Fruit fly (Drosophila melanogaster) S2 (cell line): Measurements from ENCODE around the gene lft.

ENCODE experiments used
- CG8478 ChIP-seq: fragments of >200 bp; optimal IDR thresholded peaks from 2 replicates; lab custom pipeline; 2018
- CTCF ChIP-seq, 2 experiments: fragments of >200 bp; optimal IDR thresholded peaks; 2 replicates each; lab custom pipeline; 2018

The lft gene

dm6 chr2L:10379865-10380264 is 15.6 kb downstream of the lft start, which contains the start of gene gny:
gny (plus strand) TSS chr2L:10380103.
- TF ChIP-seq CTCF (optimal IDR thresholded peaks at IDR 0.05; lab: Kevin White, UChicago) (peak; percentile 12 to 32), CG8478 (lab: Kevin White, UChicago) (no peak)

- no peak for TF ChIP-seq CTCF (optimal IDR thresholded peaks at IDR 0.05; lab: Kevin White, UChicago)
- TF ChIP-seq CG8478 (lab: Kevin White, UChicago) = no peak
Measured at dm6 chr2L:10381890-10382450, 17.7 kb downstream of the lft start, which contains the start of gene CG5096. CG5096 (plus strand) TSS chr2L:10382263.

- TF ChIP-seq CTCF (optimal IDR thresholded peaks at IDR 0.05; lab: Kevin White, UChicago) (no peak), CG8478 (lab: Kevin White, UChicago) (no peak)
Measured at dm6 chr2L:10386208-10386805, 22.0 kb downstream of the lft start, which contains the start of the genes Cdk1 and mRpS7. Cdk1 (minus strand) TSS chr2L:10386262. mRpS7 (plus strand) TSS chr2L:10386662.

dm6 chr2L:10386824-10387223 is 22.6 kb downstream of the lft start:
- TF ChIP-seq CG8478 (lab: Kevin White, UChicago) (no peak), CTCF (optimal IDR thresholded peaks at IDR 0.05; lab: Kevin White, UChicago) (no peak)

- TF ChIP-seq CG8478 (lab: Kevin White, UChicago) = no peak
- peak in 1 of 2 experiments; percentile 51 for TF ChIP-seq CTCF (optimal IDR thresholded peaks at IDR 0.05; lab: Kevin White, UChicago)
Measured at dm6 chr2L:10387869-10388726, 23.8 kb downstream of the lft start, which contains the start of gene da. da (plus strand) TSS chr2L:10388105.

- TF ChIP-seq CG8478 (lab: Kevin White, UChicago) (no peak), CTCF (optimal IDR thresholded peaks at IDR 0.05; lab: Kevin White, UChicago) (no peak)
Measured at dm6 chr2L:10393467-10393866, 29.2 kb downstream of the lft start.

- TF ChIP-seq CTCF (optimal IDR thresholded peaks at IDR 0.05; lab: Kevin White, UChicago) (no peak), CG8478 (lab: Kevin White, UChicago) (no peak)
Measured at dm6 chr2L:10395035-10395434, 30.8 kb downstream of the lft start.

- TF ChIP-seq CG8478 (lab: Kevin White, UChicago) (no peak), CTCF (optimal IDR thresholded peaks at IDR 0.05; lab: Kevin White, UChicago) (no peak)
Measured at dm6 chr2L:10395642-10396487, 31.6 kb downstream of the lft start, which contains the start of gene Mdh1. Mdh1 (minus strand) TSS chr2L:10396332.

dm6 chr2L:10396488-10396824 is 32.2 kb downstream of the lft start, which contains the start of gene Cnot4:
Cnot4 (plus strand) TSS chr2L:10396716.
- TF ChIP-seq CG8478 (lab: Kevin White, UChicago) = no peak
- no peak for TF ChIP-seq CTCF (optimal IDR thresholded peaks at IDR 0.05; lab: Kevin White, UChicago)

dm6 chr2L:10396877-10397587 is 32.8 kb downstream of the lft start:
- no peak for TF ChIP-seq CTCF (optimal IDR thresholded peaks at IDR 0.05; lab: Kevin White, UChicago)
- TF ChIP-seq CG8478 (lab: Kevin White, UChicago) = no peak

dm6 chr2L:10403803-10404315 is 39.6 kb downstream of the lft start:
- TF ChIP-seq CG8478 (lab: Kevin White, UChicago) = no peak
- TF ChIP-seq CTCF (optimal IDR thresholded peaks at IDR 0.05; lab: Kevin White, UChicago) = no peak

dm6 chr2L:10405008-10405654 is 40.9 kb downstream of the lft start, which contains the start of the genes CG17768, LSm-4 and Ir31a:
CG17768 (minus strand) TSS chr2L:10405203.
LSm-4 (minus strand) TSS chr2L:10405203.
Ir31a (plus strand) TSS chr2L:10405565.
- TF ChIP-seq CG8478 (lab: Kevin White, UChicago) (no peak), CTCF (optimal IDR thresholded peaks at IDR 0.05; lab: Kevin White, UChicago) (no peak)
